Fruit fly (Drosophila melanogaster) whole organism, pupa: Measurements from ENCODE around the gene Idgf4.

ENCODE experiments used
- CG10348 ChIP-seq: fragments of 200-800 bp; sonication (Bioruptor generic); IDR thresholded peaks from 2 replicates; pipeline ENCODE4 v1.3.6; 2022; ENCODE audit warnings: missing biosample characterization, missing genetic modification characterization
- CG12605 ChIP-seq: fragments of 200-800 bp; sonication (Bioruptor generic); IDR thresholded peaks from 2 replicates; pipeline ENCODE4 v1.3.6; 2022; ENCODE audit warnings: missing biosample characterization, missing genetic modification characterization
- CG13204 ChIP-seq: fragments of 200-800 bp; sonication (Bioruptor generic); optimal IDR thresholded peaks from 2 replicates; lab custom pipeline; 2018; ENCODE audit warnings: missing biosample characterization, mild to moderate bottlenecking, missing genetic modification characterization, moderate library complexity
- CG14655 ChIP-seq: fragments of 200-800 bp; sonication (Bioruptor generic); optimal IDR thresholded peaks from 3 replicates; lab custom pipeline; 2017; ENCODE audit warnings: mild to moderate bottlenecking, missing biosample characterization, missing genetic modification reagents, missing genetic modification characterization
- CG15710 ChIP-seq: fragments of 200-800 bp; sonication (Bioruptor generic); optimal IDR thresholded peaks from 2 replicates; lab custom pipeline; 2018; ENCODE audit warnings: missing biosample characterization, mild to moderate bottlenecking, missing genetic modification characterization, moderate library complexity
- CG17806 ChIP-seq: fragments of 200-800 bp; sonication (Bioruptor generic); optimal IDR thresholded peaks from 2 replicates; lab custom pipeline; 2018; ENCODE audit warnings: missing biosample characterization, mild to moderate bottlenecking, missing genetic modification characterization, moderate library complexity
- CG32121 ChIP-seq: fragments of 200-800 bp; sonication (Bioruptor generic); IDR thresholded peaks from 2 replicates; pipeline ENCODE4 v1.3.6; 2022; ENCODE audit warnings: missing biosample characterization, missing genetic modification characterization
- CG34367 ChIP-seq: fragments of 200-800 bp; sonication (Bioruptor generic); optimal IDR thresholded peaks from 2 replicates; lab custom pipeline; 2018; ENCODE audit warnings: missing biosample characterization, mild to moderate bottlenecking, missing genetic modification characterization
- CG4496 ChIP-seq: fragments of 200-800 bp; sonication (Bioruptor generic); IDR thresholded peaks from 3 replicates; pipeline ENCODE4 v1.3.6; 2022; ENCODE audit warnings: missing biosample characterization, missing genetic modification characterization
- CG8159 ChIP-seq: fragments of 200-800 bp; sonication (Bioruptor generic); optimal IDR thresholded peaks from 3 replicates; lab custom pipeline; 2018; ENCODE audit warnings: missing biosample characterization, mild to moderate bottlenecking, missing genetic modification characterization, moderate library complexity
- CG8301 ChIP-seq: fragments of 200-800 bp; sonication (Bioruptor generic); optimal IDR thresholded peaks from 2 replicates; lab custom pipeline; 2018; ENCODE audit warnings: missing biosample characterization, mild to moderate bottlenecking, missing genetic modification characterization
- CG9948 ChIP-seq: fragments of 200-800 bp; sonication (Bioruptor generic); optimal IDR thresholded peaks from 2 replicates; lab custom pipeline; 2018; ENCODE audit warnings: missing biosample characterization, mild to moderate bottlenecking, missing genetic modification characterization, moderate library complexity
- D1 ChIP-seq: fragments of 200-800 bp; sonication (Bioruptor generic); optimal IDR thresholded peaks from 2 replicates; lab custom pipeline; 2018; ENCODE audit warnings: missing biosample characterization, mild to moderate bottlenecking, missing genetic modification characterization, moderate library complexity
- EcR ChIP-seq: fragments of 200-800 bp; sonication (Bioruptor generic); optimal IDR thresholded peaks from 3 replicates; lab custom pipeline; 2019; ENCODE audit warnings: missing biosample characterization, missing genetic modification characterization, mild to moderate bottlenecking, moderate library complexity, missing genetic modification reagents
- Ets98B ChIP-seq: fragments of 200-800 bp; sonication (Bioruptor generic); IDR thresholded peaks from 2 replicates; pipeline ENCODE4 v1.3.6; 2022; ENCODE audit warnings: missing biosample characterization, missing genetic modification characterization
- Pif1A ChIP-seq: fragments of 200-800 bp; sonication (Bioruptor generic); optimal IDR thresholded peaks from 3 replicates; lab custom pipeline; 2016; ENCODE audit warnings: missing biosample characterization, missing genetic modification characterization
- Pif1B ChIP-seq: fragments of 200-800 bp; sonication (Bioruptor generic); optimal IDR thresholded peaks from 3 replicates; lab custom pipeline; 2016; ENCODE audit warnings: missing biosample characterization, missing genetic modification characterization
- Snoo ChIP-seq: fragments of 200-800 bp; sonication (Bioruptor generic); optimal IDR thresholded peaks from 3 replicates; lab custom pipeline; 2017; ENCODE audit warnings: missing biosample characterization, mild to moderate bottlenecking, missing genetic modification characterization, inconsistent platforms
- fd96Ca ChIP-seq: fragments of 200-800 bp; sonication (Bioruptor generic); IDR thresholded peaks from 3 replicates; pipeline ENCODE4 v1.3.6; 2022; ENCODE audit warnings: missing biosample characterization, missing genetic modification characterization
- gl ChIP-seq: fragments of 200-800 bp; sonication (Bioruptor generic); optimal IDR thresholded peaks from 2 replicates; lab custom pipeline; 2018; ENCODE audit warnings: missing biosample characterization, mild to moderate bottlenecking, missing genetic modification characterization
- rn ChIP-seq: fragments of 200-800 bp; sonication (Bioruptor generic); IDR thresholded peaks from 2 replicates; pipeline ENCODE4 v1.3.6; 2022; ENCODE audit warnings: missing biosample characterization, missing genetic modification characterization

Idgf4 gene

dm6 chrX:9932296-9932892 lies 1.6 kb upstream of the Idgf4 start:
- peak; percentile 4 for TF ChIP-seq EcR (GFP tag; lab: Kevin White, UChicago)
- TF ChIP-seq CG9948, result no peak

dm6 chrX:9911751-9912150 lies 19.0 kb downstream of the Idgf4 start:
- TF ChIP-seq CG9948 (no peak), CG15710 (tag; lab: Kevin White, UChicago) (no peak), Snoo (tag; lab: Kevin White, UChicago) (no peak), CG14655 (GFP tag; lab: Kevin White, UChicago) (no peak)
- TF ChIP-seq, all 21 proteins: peak for 0

- TF ChIP-seq CG8159 (no peak), CG34367 (tag; lab: Kevin White, UChicago) (no peak), gl (tag; lab: Kevin White, UChicago) (no peak), CG15710 (tag; lab: Kevin White, UChicago) (no peak), Pif1A (GFP tag; lab: Kevin White, UChicago) (no peak)
These were observed 19.7 kb downstream of the Idgf4 start, which contains the start of gene CG1986 for dm6 chrX:9911026-9911425. TSS of gene CG1986 (minus strand) at chrX:9911126.

dm6 chrX:9909384-9909783 lies 21.4 kb downstream of the Idgf4 start:
- TF ChIP-seq Ets98B (GFP tag; lab: Robert Waterston, UW), result 0 out of 2 replicates have a peak, but pooled peaks have one; percentile 21
- no peak for TF ChIP-seq CG13204

- TF ChIP-seq gl (tag; lab: Kevin White, UChicago), result no peak
- no peak for TF ChIP-seq D1
- peak; percentile 65 for TF ChIP-seq CG15710 (tag; lab: Kevin White, UChicago)
- TF ChIP-seq CG10348, result no peak
- TF ChIP-seq CG8301 (tag; lab: Kevin White, UChicago), result peak; percentile 31
- peak; percentile 44; the same call in 1 of the 3 replicates for TF ChIP-seq fd96Ca (GFP tag; lab: Robert Waterston, UW)
- TF ChIP-seq CG9948, result peak; percentile 66
- TF ChIP-seq CG17806 (tag; lab: Kevin White, UChicago), result peak; percentile 48
- 0 out of 2 replicates have a peak, but pooled peaks have one; percentile 26 for TF ChIP-seq CG32121 (GFP tag; lab: Robert Waterston, UW)
- TF ChIP-seq rn (GFP tag; lab: Robert Waterston, UW), result no peak
- TF ChIP-seq EcR (GFP tag; lab: Kevin White, UChicago), result no peak
- no peak for TF ChIP-seq Ets98B (GFP tag; lab: Robert Waterston, UW)
- TF ChIP-seq Snoo (tag; lab: Kevin White, UChicago), result no peak
- peak; percentile 15 for TF ChIP-seq CG13204
- peak; percentile 55 for TF ChIP-seq Pif1B (GFP tag; lab: Kevin White, UChicago)
- no peak for TF ChIP-seq CG4496 (GFP tag; lab: Robert Waterston, UW)
- TF ChIP-seq CG8159, result peak; percentile 66
- no peak for TF ChIP-seq CG12605
- peak; percentile 76 for TF ChIP-seq CG14655 (GFP tag; lab: Kevin White, UChicago)
- peak; percentile 47 for TF ChIP-seq CG34367 (tag; lab: Kevin White, UChicago)
- TF ChIP-seq Pif1A (GFP tag; lab: Kevin White, UChicago), result peak; percentile 42
These were observed 31.1 kb downstream of the Idgf4 start, which contains the start of gene CG15249 for dm6 chrX:9899535-9900179. TSS of gene CG15249 (minus strand) at chrX:9899585.

- TF ChIP-seq CG14655 (GFP tag; lab: Kevin White, UChicago), result no peak
- no peak for TF ChIP-seq CG9948
- TF ChIP-seq CG8301 (tag; lab: Kevin White, UChicago), result no peak
- TF ChIP-seq rn (GFP tag; lab: Robert Waterston, UW), result no peak
- TF ChIP-seq Ets98B (GFP tag; lab: Robert Waterston, UW), result no peak
- no peak for TF ChIP-seq Pif1A (GFP tag; lab: Kevin White, UChicago)
- no peak for TF ChIP-seq CG34367 (tag; lab: Kevin White, UChicago)
- no peak for TF ChIP-seq CG10348
- no peak for TF ChIP-seq CG8159
- TF ChIP-seq CG15710 (tag; lab: Kevin White, UChicago), result no peak
- no peak for TF ChIP-seq CG17806 (tag; lab: Kevin White, UChicago)
- TF ChIP-seq D1, result no peak
- TF ChIP-seq CG12605, result no peak
- TF ChIP-seq Pif1B (GFP tag; lab: Kevin White, UChicago), result no peak
- TF ChIP-seq EcR (GFP tag; lab: Kevin White, UChicago), result no peak
- TF ChIP-seq CG4496 (GFP tag; lab: Robert Waterston, UW), result no peak
- no peak for TF ChIP-seq fd96Ca (GFP tag; lab: Robert Waterston, UW)
- no peak for TF ChIP-seq CG13204
- no peak for TF ChIP-seq gl (tag; lab: Kevin White, UChicago)
These were observed 33.1 kb downstream of the Idgf4 start for dm6 chrX:9897599-9897998.

dm6 chrX:9892834-9893233 lies 37.9 kb downstream of the Idgf4 start:
- TF ChIP-seq CG8301 (tag; lab: Kevin White, UChicago) (no peak), gl (tag; lab: Kevin White, UChicago) (no peak), fd96Ca (GFP tag; lab: Robert Waterston, UW) (0 out of 3 replicates have a peak, but pooled peaks have one; percentile 44), CG8159 (no peak), CG12605 (no peak), CG13204 (no peak), CG10348 (no peak), CG17806 (tag; lab: Kevin White, UChicago) (peak; percentile 16), rn (GFP tag; lab: Robert Waterston, UW) (0 out of 2 replicates have a peak, but pooled peaks have one; percentile 18), Pif1B (GFP tag; lab: Kevin White, UChicago) (peak; percentile 17), Pif1A (GFP tag; lab: Kevin White, UChicago) (peak; percentile 62), CG32121 (GFP tag; lab: Robert Waterston, UW) (0 out of 2 replicates have a peak, but pooled peaks have one; percentile 15), Ets98B (GFP tag; lab: Robert Waterston, UW) (peak; percentile 37; the same call in 1 of the 2 replicates), CG9948 (peak; percentile 15), EcR (GFP tag; lab: Kevin White, UChicago) (no peak), D1 (no peak), CG4496 (GFP tag; lab: Robert Waterston, UW) (0 out of 3 replicates have a peak, but pooled peaks have one; percentile 53), CG14655 (GFP tag; lab: Kevin White, UChicago) (peak; percentile 11), CG15710 (tag; lab: Kevin White, UChicago) (peak; percentile 14), Snoo (tag; lab: Kevin White, UChicago) (peak; percentile 50), CG34367 (tag; lab: Kevin White, UChicago) (no peak)
